Fruit fly (Drosophila melanogaster) whole organism, embryonic: ENCODE measurements around the gene ZIPIC.

Experiments used
- CG10979 ChIP-seq: fragments of 200-800 bp; sonication (Bioruptor generic); optimal IDR thresholded peaks from 2 replicates; lab custom pipeline; 2018; ENCODE audit warnings: missing biosample characterization, mild to moderate bottlenecking, missing genetic modification characterization, moderate library complexity
- CG12942 ChIP-seq: fragments of 200-800 bp; sonication (Bioruptor generic); optimal IDR thresholded peaks from 3 replicates; lab custom pipeline; 2016; ENCODE audit warnings: missing biosample characterization, missing genetic modification characterization
- CG13287 ChIP-seq: fragments of 200-800 bp; sonication (Bioruptor generic); IDR thresholded peaks from 2 replicates; pipeline ENCODE4 v1.3.6; 2022; ENCODE audit warnings: missing biosample characterization, missing genetic modification characterization; ENCODE audit not compliant: partially characterized antibody
- CG13894 ChIP-seq: fragments of 200-800 bp; sonication (Bioruptor generic); optimal IDR thresholded peaks from 3 replicates; lab custom pipeline; 2018; ENCODE audit warnings: missing biosample characterization, mild to moderate bottlenecking, missing genetic modification characterization, moderate library complexity
- CG14667 ChIP-seq: fragments of 200-800 bp; sonication (Bioruptor generic); IDR thresholded peaks from 2 replicates; pipeline ENCODE4 v1.3.6; 2022; ENCODE audit warnings: missing biosample characterization, missing genetic modification characterization
- CG14965 ChIP-seq: fragments of 200-800 bp; sonication (Bioruptor generic); optimal IDR thresholded peaks from 2 replicates; lab custom pipeline; 2016; ENCODE audit warnings: missing biosample characterization, missing genetic modification characterization, borderline replicate concordance
- CG15479 ChIP-seq: fragments of 200-800 bp; sonication (Bioruptor generic); optimal IDR thresholded peaks from 3 replicates; lab custom pipeline; 2019; ENCODE audit warnings: missing biosample characterization, mild to moderate bottlenecking, missing genetic modification characterization, moderate library complexity
- CG1603 ChIP-seq: fragments of 200-800 bp; sonication (Bioruptor generic); optimal IDR thresholded peaks from 2 replicates; lab custom pipeline; 2019; ENCODE audit warnings: missing biosample characterization, mild to moderate bottlenecking, missing genetic modification characterization, moderate library complexity
- CG17186 ChIP-seq: fragments of 200-800 bp; sonication (Bioruptor generic); optimal IDR thresholded peaks from 3 replicates; lab custom pipeline; 2017; ENCODE audit warnings: missing biosample characterization, missing genetic modification reagents, missing genetic modification characterization
- CG18599 ChIP-seq: fragments of 200-800 bp; sonication (Bioruptor generic); optimal IDR thresholded peaks from 3 replicates; lab custom pipeline; 2017; ENCODE audit warnings: missing biosample characterization, missing genetic modification characterization, mild to moderate bottlenecking, moderate library complexity, missing genetic modification reagents
- CG18619 ChIP-seq: fragments of 200-800 bp; sonication (Bioruptor generic); optimal IDR thresholded peaks from 3 replicates; lab custom pipeline; 2017; ENCODE audit warnings: missing biosample characterization, mild to moderate bottlenecking, missing genetic modification characterization
- CG2712 ChIP-seq: fragments of 200-800 bp; optimal IDR thresholded peaks from 3 replicates; lab custom pipeline; 2019; ENCODE audit warnings: missing biosample characterization, mild to moderate bottlenecking, missing genetic modification characterization, moderate library complexity
- CG30403 ChIP-seq: fragments of 200-800 bp; sonication (Bioruptor generic); optimal IDR thresholded peaks from 3 replicates; lab custom pipeline; 2016; ENCODE audit warnings: missing biosample characterization, missing genetic modification characterization
- CG3281 ChIP-seq: fragments of 200-800 bp; sonication (Bioruptor generic); optimal IDR thresholded peaks from 3 replicates; lab custom pipeline; 2017; ENCODE audit warnings: missing biosample characterization, mild to moderate bottlenecking, missing genetic modification characterization
- CG3407 ChIP-seq: fragments of 200-800 bp; sonication (Bioruptor generic); optimal IDR thresholded peaks from 2 replicates; lab custom pipeline; 2018; ENCODE audit warnings: missing biosample characterization, mild to moderate bottlenecking, missing genetic modification characterization
- CG3726 ChIP-seq: fragments of 200-800 bp; sonication (Bioruptor generic); IDR thresholded peaks from 3 replicates; pipeline ENCODE4, ENCODE4 v1.3.6; 2022; ENCODE audit warnings: missing biosample characterization, missing genetic modification characterization
- CG4707 ChIP-seq: fragments of 200-800 bp; sonication (Bioruptor generic); optimal IDR thresholded peaks from 2 replicates; lab custom pipeline; 2018; ENCODE audit warnings: missing biosample characterization, mild to moderate bottlenecking, missing genetic modification characterization, moderate library complexity
- CG5953 ChIP-seq: fragments of 200-800 bp; sonication (Bioruptor generic); IDR thresholded peaks from 2 replicates; pipeline ENCODE4 v1.3.6; 2022; ENCODE audit warnings: missing biosample characterization, missing genetic modification characterization
- CG6254 ChIP-seq: fragments of 200-800 bp; sonication (Bioruptor generic); optimal IDR thresholded peaks from 3 replicates; lab custom pipeline; 2017; ENCODE audit warnings: mild to moderate bottlenecking, missing biosample characterization, missing genetic modification reagents, missing genetic modification characterization
- CG6272 ChIP-seq: fragments of 200-800 bp; sonication (Bioruptor generic); IDR thresholded peaks from 2 replicates; pipeline ENCODE4 v1.3.6; 2022; ENCODE audit warnings: missing biosample characterization, missing genetic modification characterization
- CG6654 ChIP-seq: fragments of 200-800 bp; sonication (Bioruptor generic); optimal IDR thresholded peaks from 2 replicates; lab custom pipeline; 2017; ENCODE audit warnings: missing biosample characterization, mild to moderate bottlenecking, missing genetic modification characterization
- CG7839 ChIP-seq: fragments of 200-800 bp; sonication (Bioruptor generic); optimal IDR thresholded peaks from 3 replicates; lab custom pipeline; 2018; ENCODE audit warnings: missing biosample characterization, mild to moderate bottlenecking, missing genetic modification characterization, moderate library complexity
- CG8478 ChIP-seq: fragments of >200 bp; optimal IDR thresholded peaks from 2 replicates; lab custom pipeline; 2018
- CG9437 ChIP-seq: fragments of 200-800 bp; sonication (Bioruptor generic); optimal IDR thresholded peaks from 2 replicates; lab custom pipeline; 2018; ENCODE audit warnings: missing biosample characterization, mild to moderate bottlenecking, missing genetic modification characterization
- CG9797 ChIP-seq: fragments of 200-800 bp; sonication (Bioruptor generic); optimal IDR thresholded peaks from 3 replicates; lab custom pipeline; 2018; ENCODE audit warnings: missing biosample characterization, mild to moderate bottlenecking, missing genetic modification characterization
- CG9932 ChIP-seq: fragments of 200-800 bp; sonication (Bioruptor generic); IDR thresholded peaks from 2 replicates; pipeline ENCODE4 v1.3.6; 2022; ENCODE audit warnings: missing biosample characterization, missing genetic modification characterization
- Camta ChIP-seq: fragments of 200-800 bp; sonication (Bioruptor generic); optimal IDR thresholded peaks from 2 replicates; lab custom pipeline; 2016; ENCODE audit warnings: missing biosample characterization, missing genetic modification characterization
- Drgx ChIP-seq: fragments of 200-800 bp; sonication (Bioruptor generic); IDR thresholded peaks from 2 replicates; pipeline ENCODE4 v1.3.6; 2022; ENCODE audit warnings: missing biosample characterization, missing genetic modification characterization
- Eip74EF ChIP-seq, 2 experiments: fragments of 200-800 bp in 1 of 2; fragments of >200 bp in 1 of 2; sonication (Bioruptor generic) in 1 of 2; optimal IDR thresholded peaks; 2 replicates each; lab custom pipeline; 2017 to 2019; ENCODE audit warnings: missing biosample characterization in 2 of 2, missing genetic modification characterization in 2 of 2, mild to moderate bottlenecking in 1 of 2, moderate library complexity in 1 of 2
- Gsc ChIP-seq: fragments of 200-800 bp; sonication (Bioruptor generic); IDR thresholded peaks from 2 replicates; pipeline ENCODE4 v1.3.6; 2022; ENCODE audit warnings: missing biosample characterization, missing genetic modification characterization
- Hr78 ChIP-seq, 2 experiments: fragments of 200-800 bp in 1 of 2; fragments of >200 bp in 1 of 2; sonication (Bioruptor generic) in 1 of 2; optimal IDR thresholded peaks; 2 replicates each; lab custom pipeline; 2017 to 2019; ENCODE audit warnings: missing biosample characterization in 2 of 2, missing genetic modification characterization in 2 of 2, mild to moderate bottlenecking in 1 of 2, moderate library complexity in 1 of 2
- Med ChIP-seq: fragments of 200-800 bp; sonication (Bioruptor generic); peaks from one replicate; lab custom pipeline; 2016; ENCODE audit warnings: missing biosample characterization, missing genetic modification characterization, mild to moderate bottlenecking, inconsistent platforms, moderate library complexity
- NFAT ChIP-seq: fragments of 200-800 bp; sonication (Bioruptor generic); IDR thresholded peaks from 2 replicates; pipeline ENCODE4 v1.3.6; 2022; ENCODE audit warnings: missing biosample characterization, missing genetic modification characterization
- NK7.1 ChIP-seq: fragments of 200-800 bp; sonication (Bioruptor generic); optimal IDR thresholded peaks from 3 replicates; lab custom pipeline; 2016; ENCODE audit warnings: missing biosample characterization, missing genetic modification characterization
- Ptx1 ChIP-seq: fragments of 200-800 bp; sonication (Bioruptor generic); IDR thresholded peaks from 2 replicates; pipeline ENCODE4 v1.3.6; 2022; ENCODE audit warnings: missing biosample characterization, missing genetic modification characterization
- crol ChIP-seq: fragments of 200-800 bp; sonication (Bioruptor generic); IDR thresholded peaks from 2 replicates; pipeline ENCODE4 v1.3.6; 2022; ENCODE audit warnings: missing biosample characterization, missing genetic modification characterization
- dm ChIP-seq: fragments of 200-800 bp; sonication (Bioruptor generic); optimal IDR thresholded peaks from 3 replicates; lab custom pipeline; 2016; ENCODE audit warnings: missing biosample characterization, missing genetic modification characterization
- emc ChIP-seq: fragments of 200-800 bp; sonication (Bioruptor generic); optimal IDR thresholded peaks from 2 replicates; lab custom pipeline; 2016; ENCODE audit warnings: missing biosample characterization, missing genetic modification characterization
- ems ChIP-seq: fragments of 200-800 bp; sonication (Bioruptor generic); optimal IDR thresholded peaks from 3 replicates; lab custom pipeline; 2016; ENCODE audit warnings: missing biosample characterization, missing genetic modification characterization
- gt ChIP-seq: fragments of 200-800 bp; sonication (Bioruptor generic); IDR thresholded peaks from 2 replicates; pipeline ENCODE4 v1.3.6; 2022; ENCODE audit warnings: missing biosample characterization, missing genetic modification characterization
- hkb ChIP-seq, 2 experiments: fragments of 200-800 bp in 1 of 2; fragments of >200 bp in 1 of 2; sonication (Bioruptor generic) in 1 of 2; IDR thresholded peaks in 1 of 2; optimal IDR thresholded peaks in 1 of 2; 2 replicates each; pipeline versions ENCODE4 v1.3.6 to Lab custom; 2017 to 2022; ENCODE audit warnings: missing biosample characterization in 1 of 2, missing genetic modification characterization in 1 of 2
- kni ChIP-seq: fragments of 200-800 bp; sonication (Bioruptor generic); optimal IDR thresholded peaks from 3 replicates; lab custom pipeline; 2017; ENCODE audit warnings: mild to moderate bottlenecking, missing biosample characterization, missing genetic modification reagents, missing genetic modification characterization
- lov ChIP-seq, 2 experiments: fragments of 200-800 bp in 1 of 2; fragments of >200 bp in 1 of 2; sonication (Bioruptor generic) in 1 of 2; IDR thresholded peaks in 1 of 2; optimal IDR thresholded peaks in 1 of 2; 2 replicates in 1 of 2; 3 replicates in 1 of 2; pipeline versions ENCODE4 v1.3.6 to Lab custom; 2017 to 2022; ENCODE audit warnings: missing biosample characterization in 1 of 2, missing genetic modification characterization in 1 of 2
- mam ChIP-seq: fragments of 200-800 bp; sonication (Bioruptor generic); optimal IDR thresholded peaks from 3 replicates; lab custom pipeline; 2016; ENCODE audit warnings: missing biosample characterization, missing genetic modification characterization
- nmo ChIP-seq: fragments of 200-800 bp; sonication (Bioruptor generic); optimal IDR thresholded peaks from 2 replicates; lab custom pipeline; 2018; ENCODE audit warnings: missing biosample characterization, mild to moderate bottlenecking, missing genetic modification characterization, moderate library complexity
- rib ChIP-seq: fragments of 200-800 bp; sonication (Bioruptor generic); IDR thresholded peaks from 2 replicates; pipeline ENCODE4 v1.3.6; 2022; ENCODE audit warnings: missing biosample characterization, missing genetic modification characterization
- sr ChIP-seq: fragments of 200-800 bp; sonication (Bioruptor generic); IDR thresholded peaks from 3 replicates; pipeline ENCODE4 v1.3.6; 2022; ENCODE audit warnings: missing biosample characterization, missing genetic modification characterization
- tio ChIP-seq: fragments of 200-800 bp; sonication (Bioruptor generic); optimal IDR thresholded peaks from 2 replicates; lab custom pipeline; 2017; ENCODE audit warnings: missing biosample characterization, missing genetic modification characterization, inconsistent platforms
- vnd ChIP-seq: fragments of 200-800 bp; sonication (Bioruptor generic); IDR thresholded peaks from 3 replicates; pipeline ENCODE4 v1.3.6; 2022; ENCODE audit warnings: missing biosample characterization, missing genetic modification characterization; ENCODE audit not compliant: partially characterized antibody

ZIPIC gene

dm6 chr3R:30061154-30061482 is 24.4 kb upstream of the ZIPIC start (continued):
- TF ChIP-seq CG3407 (GFP tag; lab: Kevin White, UChicago) (peak; percentile 82), CG18599 (peak; percentile 89), CG14667 (GFP tag; lab: Robert Waterston, UW) (peak; percentile 88), CG9797 (GFP tag; lab: Kevin White, UChicago) (no peak), Eip74EF (GFP tag; optimal IDR thresholded peaks at IDR 0.05; lab: Kevin White, UChicago) (peak in 1 of 2 experiments; percentile 87), Drgx (peak; percentile 91), Camta (GFP tag; lab: Kevin White, UChicago) (peak; percentile 90), CG7839 (tag; lab: Kevin White, UChicago) (peak; percentile 89), emc (peak; percentile 79), CG14965 (GFP tag; lab: Kevin White, UChicago) (peak; percentile 49), CG8478 (lab: Kevin White, UChicago) (no peak), CG6254 (GFP tag; lab: Kevin White, UChicago) (peak; percentile 86), CG3726 (GFP tag; lab: Robert Waterston, UW) (peak; percentile 85; the same call in 1 of the 3 replicates), mam (GFP tag; lab: Kevin White, UChicago) (peak; percentile 87), CG6272 (GFP tag; lab: Robert Waterston, UW) (peak; percentile 72), CG4707 (GFP tag; lab: Kevin White, UChicago) (peak; percentile 57), CG9437 (GFP tag; lab: Kevin White, UChicago) (peak; percentile 46), CG13287 (GFP tag; lab: Robert Waterston, UW) (no peak), vnd (GFP tag; lab: Robert Waterston, UW) (no peak), Ptx1 (peak; percentile 94), CG30403 (GFP tag; lab: Kevin White, UChicago) (peak; percentile 87), sr (GFP tag; lab: Robert Waterston, UW) (peak; percentile 83; the same call in 2 of the 3 replicates), CG2712 (tag; lab: Kevin White, UChicago) (peak; percentile 87), Med (GFP tag; lab: Kevin White, UChicago) (peak; percentile 97), NK7.1 (GFP tag; lab: Kevin White, UChicago) (peak; percentile 82), CG12942 (GFP tag; lab: Kevin White, UChicago) (peak; percentile 44), gt (GFP tag; lab: Robert Waterston, UW) (peak; percentile 77), Gsc (peak; percentile 67), CG10979 (peak; percentile 94), CG1603 (peak; percentile 93), rib (peak; percentile 62; the same call in 1 of the 2 replicates), CG17186 (GFP tag; lab: Kevin White, UChicago) (peak; percentile 48), nmo (peak; percentile 94), kni (GFP tag; lab: Kevin White, UChicago) (peak; percentile 49), NFAT (peak; percentile 74), CG3281 (GFP tag; lab: Kevin White, UChicago) (peak; percentile 72), crol (no peak; the same call in 1 of the 2 replicates), dm (peak; percentile 42), CG15479 (no peak), ems (GFP tag; lab: Kevin White, UChicago) (peak; percentile 89), lov (optimal IDR thresholded peaks at IDR 0.05; lab: Kevin White, UChicago) (no peak), lov (GFP tag; IDR thresholded peaks at IDR 0.05; lab: Robert Waterston, UW) (peak; percentile 94), tio (GFP tag; lab: Kevin White, UChicago) (peak; percentile 69), hkb (optimal IDR thresholded peaks at IDR 0.05; lab: Kevin White, UChicago) (no peak), hkb (GFP tag; IDR thresholded peaks at IDR 0.05; lab: Robert Waterston, UW) (peak; percentile 96), CG5953 (GFP tag; lab: Robert Waterston, UW) (peak; percentile 96), CG6654 (GFP tag; lab: Kevin White, UChicago) (peak; percentile 68), CG18619 (GFP tag; lab: Kevin White, UChicago) (peak; percentile 27), CG13894 (no peak), Hr78 (GFP tag; optimal IDR thresholded peaks at IDR 0.05; lab: Kevin White, UChicago) (peak in 1 of 2 experiments; percentile 76), CG9932 (GFP tag; lab: Robert Waterston, UW) (peak; percentile 68)
